Worm (Caenorhabditis elegans): ENCODE data around the gene toca-1.

The toca-1 gene

ce11 chrX:1512307-1512706 is 9.0 kb downstream of the toca-1 start:
- TF ChIP-seq pat-9 (tag; optimal IDR thresholded peaks at IDR 0.05) (no peak), fkh-10 (GFP tag; optimal IDR thresholded peaks at IDR 0.05) (no peak), pha-4 (tag; optimal IDR thresholded peaks at IDR 0.05) (no peak), ztf-16 (tag; optimal IDR thresholded peaks at IDR 0.05) (no peak), ttx-3 (tag; optimal IDR thresholded peaks at IDR 0.05) (no peak), sdc-2 (tag; optimal IDR thresholded peaks at IDR 0.05) (peak; percentile 7), ceh-19 (GFP tag; optimal IDR thresholded peaks at IDR 0.05) (no peak), hlh-8 (tag; optimal IDR thresholded peaks at IDR 0.05) (no peak)

- TF ChIP-seq pqm-1 (tag; optimal IDR thresholded peaks at IDR 0.05) (peak; percentile 75), ama-1 (optimal IDR thresholded peaks at IDR 0.05) (no peak), ceh-18 (tag; optimal IDR thresholded peaks at IDR 0.05) (peak; percentile 9), elt-2 (tag; optimal IDR thresholded peaks at IDR 0.05) (peak; percentile 10), hlh-30 (tag; optimal IDR thresholded peaks at IDR 0.05; ENCODE audit: insufficient read depth) (peak; percentile 92), syd-9 (tag; optimal IDR thresholded peaks at IDR 0.05) (no peak), hlh-6 (tag; optimal IDR thresholded peaks at IDR 0.05) (peak; percentile 2), sdc-2 (tag; optimal IDR thresholded peaks at IDR 0.05) (peak; percentile 15)
Observed at ce11 chrX:1504529-1505080, 16.7 kb downstream of the toca-1 start.

DNA sequence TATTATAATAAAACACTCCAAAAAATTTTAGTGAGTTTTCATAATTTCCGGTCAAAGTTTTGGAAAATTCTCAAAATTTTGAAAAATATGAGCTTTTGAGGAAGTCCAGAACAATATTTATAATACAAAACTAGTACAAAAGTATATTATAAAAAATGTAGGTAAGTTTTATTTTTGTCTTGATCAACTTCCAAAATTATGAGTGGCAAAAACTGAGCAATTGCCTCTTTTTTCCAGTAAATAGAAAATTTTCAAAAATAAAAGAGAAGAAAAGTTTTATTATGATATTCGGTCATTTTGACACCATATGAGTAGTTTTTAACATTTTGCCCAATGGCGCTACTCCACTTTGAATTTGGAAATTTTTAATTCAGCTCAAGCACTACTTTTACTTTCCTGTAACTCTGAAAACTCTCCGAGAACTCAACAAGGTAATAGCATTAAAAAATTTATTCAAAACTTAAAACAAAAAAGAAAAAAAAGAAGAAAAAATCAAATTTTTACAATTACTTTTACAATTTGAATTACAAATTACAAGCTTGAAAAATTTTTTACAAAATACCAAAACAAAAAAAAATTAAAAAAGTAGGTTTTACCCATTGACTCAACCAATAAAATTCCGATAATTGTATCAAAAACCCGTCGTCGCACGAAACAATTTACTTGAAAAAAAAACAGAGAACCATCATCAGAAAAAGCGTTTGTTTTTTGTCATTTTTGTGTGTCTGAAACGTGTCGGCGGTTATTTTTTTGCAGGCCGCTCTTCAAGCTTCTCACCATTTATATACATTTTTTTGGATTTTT is 17.4 kb downstream of the toca-1 start:
- no peak for TF ChIP-seq rnt-1 (tag; optimal IDR thresholded peaks at IDR 0.05)
- no peak for TF ChIP-seq ceh-48 (tag; optimal IDR thresholded peaks at IDR 0.05)

DNA sequence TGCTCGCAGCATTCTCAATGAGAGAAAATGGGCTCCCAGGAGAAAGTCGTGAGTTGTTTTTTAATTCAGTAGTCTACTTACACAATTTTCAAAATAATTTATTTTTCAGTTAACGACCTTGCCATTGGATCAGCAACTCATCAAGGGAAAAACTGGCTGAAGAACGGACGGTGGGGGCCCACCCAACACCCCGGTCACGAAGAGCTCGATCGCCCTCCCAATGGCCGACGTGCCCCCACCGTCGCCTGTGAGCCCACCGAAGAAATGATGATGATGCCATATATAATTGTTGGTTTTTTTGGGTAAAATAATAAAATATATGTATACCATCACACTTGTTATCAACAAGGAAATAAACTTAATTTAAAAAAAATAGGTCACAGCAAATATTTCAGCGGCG is 18.4 kb downstream of the toca-1 start:
- no peak for TF ChIP-seq hlh-6 (tag; optimal IDR thresholded peaks at IDR 0.05)
- no peak for TF ChIP-seq unc-86 (tag; optimal IDR thresholded peaks at IDR 0.05)
- TF ChIP-seq C38D4.7 (GFP tag; optimal IDR thresholded peaks at IDR 0.05), result no peak

- TF ChIP-seq pros-1 (tag; optimal IDR thresholded peaks at IDR 0.05) (no peak), K09A11.1 (tag; optimal IDR thresholded peaks at IDR 0.05; ENCODE audit: insufficient read depth) (no peak), zip-5 (tag; optimal IDR thresholded peaks at IDR 0.05) (no peak), eyg-1 (tag; optimal IDR thresholded peaks at IDR 0.05) (no peak), lim-6 (tag; optimal IDR thresholded peaks at IDR 0.05) (no peak), ztf-16 (tag; optimal IDR thresholded peaks at IDR 0.05) (no peak), pha-2 (tag; optimal IDR thresholded peaks at IDR 0.05) (no peak), nfya-1 (tag; optimal IDR thresholded peaks at IDR 0.05) (no peak), sox-2 (GFP tag; IDR thresholded peaks at IDR 0.05) (no peak), unc-3 (GFP tag; conservative IDR thresholded peaks at IDR 0.05) (no peak), unc-3 (tag; optimal IDR thresholded peaks at IDR 0.05) (no peak), pqm-1 (tag; optimal IDR thresholded peaks at IDR 0.05) (no peak), tbx-2 (tag; optimal IDR thresholded peaks at IDR 0.05) (no peak), T23F11.4 (GFP tag; optimal IDR thresholded peaks at IDR 0.05) (no peak), rnt-1 (tag; optimal IDR thresholded peaks at IDR 0.05) (no peak), ceh-24 (tag; optimal IDR thresholded peaks at IDR 0.05) (no peak), tbx-7 (tag; optimal IDR thresholded peaks at IDR 0.05) (no peak), unc-55 (GFP tag; optimal IDR thresholded peaks at IDR 0.05) (no peak), elt-2 (tag; optimal IDR thresholded peaks at IDR 0.05) (no peak)
Observed at ce11 chrX:1502490-1502889, 18.8 kb downstream of the toca-1 start, which contains the start of gene F09E10.1. Gene F09E10.1 (plus strand): TSS chrX:1502790.

All from whole organism, late embryonic.